Worm (Caenorhabditis elegans) whole organism, young adult: ENCODE measurements around the gene amt-2.

Experiments
- F33H1.4 ChIP-seq: fragments of 200-800 bp; sonication (Bioruptor generic); IDR thresholded peaks from 2 replicates; pipeline ENCODE4 v1.3.6; 2022; ENCODE audit warnings: missing genetic modification reagents, missing genetic modification characterization, missing compliant biosample characterization
- F39B2.1 ChIP-seq: fragments of 200-800 bp; sonication (Bioruptor generic); IDR thresholded peaks from 2 replicates; pipeline ENCODE4 v1.3.6; 2022; ENCODE audit warnings: missing genetic modification reagents, missing genetic modification characterization, missing compliant biosample characterization
- F55B11.4 ChIP-seq: sonication (generic microtip); optimal IDR thresholded peaks from 2 replicates; lab custom pipeline; 2016; ENCODE audit warnings: missing compliant biosample characterization, missing genetic modification characterization, borderline replicate concordance; ENCODE audit not compliant: insufficient read depth
- T07F8.4 ChIP-seq: sonication (generic microtip); optimal IDR thresholded peaks from 2 replicates; lab custom pipeline; 2016; ENCODE audit warnings: mild to moderate bottlenecking, missing genetic modification characterization, moderate library complexity, missing compliant biosample characterization
- Y53F4B.3 ChIP-seq: fragments of 200-800 bp; sonication (Bioruptor generic); IDR thresholded peaks from 2 replicates; pipeline ENCODE4 v1.3.6; 2022; ENCODE audit warnings: missing genetic modification reagents, missing genetic modification characterization, missing compliant biosample characterization
- Y56A3A.18 ChIP-seq: fragments of 200-800 bp; sonication (Bioruptor generic); IDR thresholded peaks from 2 replicates; pipeline ENCODE4 v1.3.6; 2022; ENCODE audit warnings: missing genetic modification reagents, missing genetic modification characterization, missing compliant biosample characterization
- Y67H2A.10 ChIP-seq: fragments of 200-800 bp; sonication (Bioruptor generic); conservative IDR thresholded peaks from 2 replicates; pipeline ENCODE4 v1.3.6; 2022; ENCODE audit warnings: missing genetic modification reagents, missing genetic modification characterization, missing compliant biosample characterization
- ZK185.1 ChIP-seq: sonication (generic microtip); optimal IDR thresholded peaks from 2 replicates; lab custom pipeline; 2016; ENCODE audit warnings: mild to moderate bottlenecking, missing genetic modification characterization, missing compliant biosample characterization; ENCODE audit not compliant: poor library complexity, severe bottlenecking
- ama-1 ChIP-seq, 3 experiments: fragments of 150-350 bp in 1 of 3; sonication (generic microtip) in 2 of 3; optimal IDR thresholded peaks; 2 replicates each; lab custom pipeline; 2014 to 2018; ENCODE audit warnings: missing biosample characterization in 2 of 3, missing genetic modification characterization in 2 of 3, missing genetic modification reagents in 2 of 3
- aptf-2 ChIP-seq: fragments of 200-800 bp; sonication (Bioruptor generic); conservative IDR thresholded peaks from 2 replicates; pipeline ENCODE4 v1.3.6; 2022; ENCODE audit warnings: missing genetic modification reagents, missing genetic modification characterization, missing compliant biosample characterization
- aptf-3 ChIP-seq: fragments of 200-800 bp; sonication (Bioruptor generic); IDR thresholded peaks from 2 replicates; pipeline ENCODE4 v1.3.6; 2022; ENCODE audit warnings: missing genetic modification characterization, missing compliant biosample characterization
- atf-7 ChIP-seq: sonication (generic microtip); optimal IDR thresholded peaks from 2 replicates; lab custom pipeline; 2017; ENCODE audit warnings: mild to moderate bottlenecking, missing genetic modification characterization, missing compliant biosample characterization
- attf-3 ChIP-seq: fragments of 200-800 bp; sonication (Bioruptor generic); conservative IDR thresholded peaks from 2 replicates; pipeline ENCODE4 v1.3.6; 2022; ENCODE audit warnings: missing genetic modification reagents, missing genetic modification characterization, missing compliant biosample characterization
- cebp-1 ChIP-seq, 2 experiments: fragments of 200-800 bp in 1 of 2; sonication (Bioruptor generic) in 1 of 2; sonication (generic microtip) in 1 of 2; IDR thresholded peaks in 1 of 2; optimal IDR thresholded peaks in 1 of 2; 2 replicates each; pipeline versions ENCODE4 v1.3.6 to Lab custom; 2017 to 2022; ENCODE audit warnings: missing compliant biosample characterization in 2 of 2, missing genetic modification characterization in 2 of 2, mild to moderate bottlenecking in 1 of 2, missing genetic modification reagents in 1 of 2, moderate library complexity in 1 of 2
- ceh-27 ChIP-seq: fragments of 200-800 bp; sonication (Bioruptor generic); optimal IDR thresholded peaks from 2 replicates; lab custom pipeline; 2018; ENCODE audit warnings: mild to moderate bottlenecking, missing genetic modification characterization, moderate library complexity, missing compliant biosample characterization
- ceh-91 ChIP-seq: fragments of 200-800 bp; sonication (Bioruptor generic); IDR thresholded peaks from 2 replicates; pipeline ENCODE4 v1.3.6; 2022; ENCODE audit warnings: missing genetic modification reagents, missing genetic modification characterization, missing compliant biosample characterization
- dpl-1 ChIP-seq: fragments of 150-350 bp; optimal IDR thresholded peaks from 2 replicates; lab custom pipeline; 2014; ENCODE audit warnings: missing biosample characterization, missing genetic modification reagents, missing genetic modification characterization
- efl-1 ChIP-seq: fragments of 150-350 bp; optimal IDR thresholded peaks from 2 replicates; lab custom pipeline; 2014; ENCODE audit warnings: missing biosample characterization, missing genetic modification reagents, missing genetic modification characterization
- egl-44 ChIP-seq: fragments of 200-800 bp; sonication (Bioruptor generic); IDR thresholded peaks from 2 replicates; pipeline ENCODE4 v1.3.6; 2022; ENCODE audit warnings: missing genetic modification reagents, missing genetic modification characterization, missing compliant biosample characterization
- ekl-4 ChIP-seq: fragments of 200-800 bp; sonication (Bioruptor generic); IDR thresholded peaks from 2 replicates; pipeline ENCODE4 v1.3.6; 2022; ENCODE audit warnings: missing genetic modification reagents, missing genetic modification characterization, missing compliant biosample characterization
- gei-17 ChIP-seq: fragments of 200-800 bp; sonication (Bioruptor generic); optimal IDR thresholded peaks from 2 replicates; lab custom pipeline; 2018; ENCODE audit warnings: mild to moderate bottlenecking, missing genetic modification characterization, missing compliant biosample characterization
- let-526 ChIP-seq: fragments of 200-800 bp; sonication (Bioruptor generic); IDR thresholded peaks from 2 replicates; pipeline ENCODE4 v1.3.6; 2022; ENCODE audit warnings: missing genetic modification reagents, missing genetic modification characterization, missing compliant biosample characterization
- let-607 ChIP-seq, 2 experiments: fragments of 200-800 bp in 1 of 2; sonication (Bioruptor generic) in 1 of 2; sonication (generic microtip) in 1 of 2; optimal IDR thresholded peaks; 2 replicates each; lab custom pipeline; 2016 to 2018; ENCODE audit warnings: mild to moderate bottlenecking in 2 of 2, missing compliant biosample characterization in 2 of 2, missing genetic modification characterization in 2 of 2, moderate library complexity in 2 of 2, missing genotype in 1 of 2
- lin-35 ChIP-seq, 3 experiments: fragments of 150-350 bp in 2 of 3; sonication (generic microtip) in 1 of 3; optimal IDR thresholded peaks; 2 replicates each; lab custom pipeline; 2014 to 2018; ENCODE audit warnings: missing biosample characterization in 3 of 3, missing genetic modification characterization in 3 of 3, missing genetic modification reagents in 3 of 3
- lin-54 ChIP-seq: fragments of 200-800 bp; sonication (Bioruptor generic); optimal IDR thresholded peaks from 2 replicates; lab custom pipeline; 2018; ENCODE audit warnings: mild to moderate bottlenecking, missing genetic modification characterization, missing compliant biosample characterization
- lsl-1 ChIP-seq: fragments of 200-800 bp; sonication (Bioruptor generic); optimal IDR thresholded peaks from 2 replicates; lab custom pipeline; 2018; ENCODE audit warnings: mild to moderate bottlenecking, missing genetic modification characterization, moderate library complexity, missing compliant biosample characterization
- madf-10 ChIP-seq: sonication (generic microtip); optimal IDR thresholded peaks from 2 replicates; lab custom pipeline; 2016; ENCODE audit warnings: mild to moderate bottlenecking, missing genetic modification characterization, missing compliant biosample characterization
- madf-6 ChIP-seq: fragments of 200-800 bp; sonication (Bioruptor generic); IDR thresholded peaks from 2 replicates; pipeline ENCODE4 v1.3.6; 2022; ENCODE audit warnings: missing genetic modification reagents, missing genetic modification characterization, missing compliant biosample characterization
- madf-8 ChIP-seq: fragments of 200-800 bp; sonication (Bioruptor generic); conservative IDR thresholded peaks from 2 replicates; pipeline ENCODE4 v1.3.6; 2022; ENCODE audit warnings: missing genetic modification reagents, missing genetic modification characterization, missing compliant biosample characterization
- mxl-1 ChIP-seq: sonication (generic microtip); optimal IDR thresholded peaks from 2 replicates; lab custom pipeline; 2016; ENCODE audit warnings: missing genetic modification characterization, missing compliant biosample characterization
- nhr-120 ChIP-seq: fragments of 200-800 bp; sonication (Bioruptor generic); IDR thresholded peaks from 2 replicates; pipeline ENCODE4 v1.3.6; 2022; ENCODE audit warnings: missing genetic modification characterization, missing compliant biosample characterization
- nhr-27 ChIP-seq: fragments of 200-800 bp; sonication (Bioruptor generic); optimal IDR thresholded peaks from 2 replicates; lab custom pipeline; 2018; ENCODE audit warnings: mild to moderate bottlenecking, missing genetic modification characterization, moderate library complexity, missing compliant biosample characterization
- pbrm-1 ChIP-seq: fragments of 200-800 bp; sonication (Bioruptor generic); IDR thresholded peaks from 2 replicates; pipeline ENCODE4 v1.3.6; 2022; ENCODE audit warnings: missing genetic modification reagents, missing genetic modification characterization, missing compliant biosample characterization
- rcor-1 ChIP-seq: fragments of 200-800 bp; sonication (Bioruptor generic); IDR thresholded peaks from 2 replicates; pipeline ENCODE4 v1.3.6; 2022; ENCODE audit warnings: missing genetic modification reagents, missing genetic modification characterization, missing compliant biosample characterization
- repo-1 ChIP-seq: sonication (generic microtip); optimal IDR thresholded peaks from 2 replicates; lab custom pipeline; 2017; ENCODE audit warnings: mild to moderate bottlenecking, missing genetic modification characterization, missing compliant biosample characterization
- snpc-3.4 ChIP-seq: sonication (generic microtip); optimal IDR thresholded peaks from 2 replicates; lab custom pipeline; 2017; ENCODE audit warnings: missing genetic modification characterization, mild to moderate bottlenecking, missing compliant biosample characterization, antibody characterized with exemption, moderate library complexity, missing genotype, missing genetic modification reagents
- somi-1 ChIP-seq: fragments of 200-800 bp; sonication (Bioruptor generic); optimal IDR thresholded peaks from 2 replicates; lab custom pipeline; 2018; ENCODE audit warnings: mild to moderate bottlenecking, missing genetic modification characterization, missing compliant biosample characterization
- zfh-2 ChIP-seq: fragments of 200-800 bp; sonication (Bioruptor generic); conservative IDR thresholded peaks from 2 replicates; pipeline ENCODE4 v1.3.6; 2022; ENCODE audit warnings: missing genetic modification reagents, missing genetic modification characterization, missing compliant biosample characterization
- ztf-18 ChIP-seq: sonication (generic microtip); optimal IDR thresholded peaks from 2 replicates; lab custom pipeline; 2016; ENCODE audit warnings: missing genotype, mild to moderate bottlenecking, missing genetic modification characterization, missing compliant biosample characterization
- ztf-22 ChIP-seq: fragments of 200-800 bp; sonication (Bioruptor generic); optimal IDR thresholded peaks from 2 replicates; lab custom pipeline; 2018; ENCODE audit warnings: mild to moderate bottlenecking, missing genetic modification characterization, moderate library complexity, missing compliant biosample characterization
- ztf-26 ChIP-seq: sonication (generic microtip); optimal IDR thresholded peaks from 2 replicates; lab custom pipeline; 2017; ENCODE audit warnings: missing genetic modification characterization, missing compliant biosample characterization

Gene amt-2

DNA sequence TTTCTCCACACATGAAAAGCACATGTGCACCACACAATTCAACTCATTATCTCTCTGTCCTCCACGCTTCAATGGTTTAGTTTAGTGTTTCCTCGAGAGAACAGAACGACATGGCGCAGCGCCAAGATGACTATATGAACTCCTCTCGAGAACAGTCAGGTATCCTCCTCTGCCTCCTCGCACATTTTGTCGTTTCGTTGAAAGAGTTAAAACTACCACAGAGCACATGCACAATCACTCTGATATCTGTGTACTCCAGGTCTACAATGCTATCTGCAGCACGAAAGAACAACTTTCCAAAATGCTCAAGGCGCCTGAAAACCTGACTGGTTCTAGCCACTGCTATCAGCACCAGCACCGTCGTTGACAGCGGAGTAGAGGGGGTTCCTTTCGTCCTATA is 15.4 kb upstream of the amt-2 start (continued):
- TF ChIP-seq gei-17 (GFP tag; lab: Kevin White, UChicago) (no peak), let-607 (tag; optimal IDR thresholded peaks at IDR 0.05; lab: Kevin White, UChicago) (peak; percentile 34 to 46), Y56A3A.18 (peak; percentile 73; the same call in 1 of the 2 replicates), ceh-27 (GFP tag; lab: Kevin White, UChicago) (no peak), ZK185.1 (no peak), T07F8.4 (tag; lab: Kevin White, UChicago) (no peak), ztf-22 (peak; percentile 34), nhr-120 (no peak), nhr-27 (no peak), madf-10 (peak; percentile 3), lin-54 (no peak), Y53F4B.3 (GFP tag; lab: Robert Waterston, UW) (no peak), ztf-26 (tag; lab: Kevin White, UChicago) (no peak), snpc-3.4 (tag; lab: Kevin White, UChicago) (no peak), aptf-2 (GFP tag; lab: Robert Waterston, UW) (no peak)

DNA sequence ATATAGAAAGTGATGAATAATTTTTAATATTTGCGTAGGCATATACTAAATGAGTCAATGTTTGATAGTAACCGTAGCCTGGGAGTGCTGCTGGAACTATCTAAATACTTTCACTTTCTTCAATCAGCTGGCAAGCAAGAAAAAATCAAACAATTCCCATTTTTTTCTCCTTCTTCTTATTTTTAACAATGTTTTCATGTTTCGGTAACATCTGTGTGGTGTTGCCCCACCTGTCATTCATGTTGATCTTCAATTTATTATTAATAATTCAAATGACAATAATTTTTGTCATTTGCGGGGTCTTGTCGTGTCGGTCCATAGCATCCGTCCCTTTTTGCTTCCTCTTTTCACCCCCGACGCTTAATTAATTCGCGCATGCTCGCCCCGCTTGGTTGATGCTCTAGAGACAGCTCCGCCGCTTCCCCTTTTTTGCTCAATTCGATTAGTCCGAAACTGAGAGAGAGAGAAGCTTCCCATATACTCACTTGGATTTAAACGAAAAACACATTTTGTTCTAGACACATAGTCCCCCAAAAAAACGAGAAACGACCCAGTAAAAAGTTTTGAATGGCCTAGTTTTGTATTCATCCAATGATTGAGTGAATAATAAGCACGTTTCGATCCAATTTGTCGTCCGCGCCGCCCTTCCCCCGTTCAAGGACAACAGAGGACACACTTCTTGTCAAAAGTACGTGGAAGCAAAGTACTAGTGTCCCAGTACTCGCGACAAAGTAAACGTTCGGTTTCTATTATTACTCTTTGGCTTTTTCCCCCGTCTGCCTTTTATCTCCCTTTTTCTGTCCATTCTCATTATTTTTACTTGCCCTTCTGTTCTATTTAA is 14.2 kb upstream of the amt-2 start:
- TF ChIP-seq somi-1 (GFP tag; lab: Kevin White, UChicago) (no peak), zfh-2 (GFP tag; lab: Robert Waterston, UW) (0 out of 2 replicates have a peak, but pooled peaks have one; percentile 44), ekl-4 (GFP tag; lab: Robert Waterston, UW) (no peak), egl-44 (GFP tag; lab: Robert Waterston, UW) (0 out of 2 replicates have a peak, but pooled peaks have one; percentile 25), F39B2.1 (no peak)

DNA sequence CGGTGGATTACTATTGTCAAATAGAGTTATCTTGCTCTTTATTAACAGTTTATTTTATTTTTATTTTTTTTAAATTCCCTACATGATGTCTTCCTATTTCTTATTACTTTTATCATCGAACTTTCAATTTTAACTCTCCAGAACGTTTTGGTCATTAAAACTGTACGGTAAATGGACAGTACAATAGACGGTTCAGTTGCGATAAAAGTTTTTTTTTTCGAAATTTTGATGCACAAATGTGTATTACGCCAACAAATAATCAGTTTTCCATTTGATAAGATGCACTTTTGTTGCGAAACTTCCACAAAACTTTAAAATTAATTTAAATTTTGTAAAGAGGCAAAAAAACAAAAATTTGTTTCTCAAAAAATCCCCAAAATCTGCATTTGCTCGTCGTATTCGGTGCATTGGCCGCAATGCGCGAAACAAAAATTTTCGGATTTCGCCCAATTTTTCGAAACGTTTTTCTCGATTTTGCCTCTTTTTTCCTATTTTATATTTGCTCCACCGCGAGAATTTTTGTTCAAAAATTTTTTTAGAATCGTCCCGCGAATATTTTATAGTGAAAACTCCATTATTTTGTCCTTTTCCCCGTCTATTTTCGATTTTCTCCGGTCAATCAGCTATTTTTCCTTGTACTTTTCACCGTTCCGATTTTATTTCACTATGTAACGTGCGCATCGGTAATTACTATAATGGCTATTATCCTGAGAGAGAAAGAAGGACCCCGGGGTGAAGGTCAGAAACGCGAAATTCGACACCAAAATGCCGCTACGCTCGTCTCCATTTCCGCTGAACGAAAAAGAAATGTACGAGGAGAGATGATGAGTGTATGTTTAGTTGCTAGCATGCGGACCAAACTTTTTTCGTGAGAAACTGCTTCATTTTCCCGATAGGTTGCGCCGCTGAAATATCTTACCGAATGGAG is 13.2 kb upstream of the amt-2 start:
- TF ChIP-seq rcor-1 (GFP tag; lab: Robert Waterston, UW): peak; percentile 28; the same call in 1 of the 2 replicates
- TF ChIP-seq efl-1 (GFP tag; lab: Kevin White, UChicago): peak; percentile 87
- TF ChIP-seq lsl-1 (GFP tag; lab: Kevin White, UChicago): peak; percentile 61
- peak; percentile 63 for TF ChIP-seq F33H1.4 (GFP tag; lab: Robert Waterston, UW)
- peak in 1 of 3 experiments; percentile 67 for TF ChIP-seq lin-35 (GFP tag; optimal IDR thresholded peaks at IDR 0.05; lab: Kevin White, UChicago)
- TF ChIP-seq aptf-3 (GFP tag; lab: Robert Waterston, UW): no peak
- TF ChIP-seq attf-3 (GFP tag; lab: Robert Waterston, UW): no peak
- TF ChIP-seq ztf-18 (tag; lab: Kevin White, UChicago): no peak
- TF ChIP-seq ztf-26 (tag; lab: Kevin White, UChicago): no peak
- peak; percentile 89 for TF ChIP-seq madf-6 (GFP tag; lab: Robert Waterston, UW)
- TF ChIP-seq cebp-1 (GFP tag; IDR thresholded peaks at IDR 0.05; lab: Robert Waterston, UW): no peak
- TF ChIP-seq cebp-1 (tag; optimal IDR thresholded peaks at IDR 0.05; lab: Kevin White, UChicago): peak; percentile 20
- TF ChIP-seq ceh-91 (GFP tag; lab: Robert Waterston, UW): peak; percentile 76
- TF ChIP-seq egl-44 (GFP tag; lab: Robert Waterston, UW): no peak
- TF ChIP-seq madf-8 (GFP tag; lab: Robert Waterston, UW): peak; percentile 82
- TF ChIP-seq F55B11.4 (tag; lab: Kevin White, UChicago): no peak
- TF ChIP-seq atf-7: no peak
- no peak for TF ChIP-seq repo-1 (tag; lab: Kevin White, UChicago)
- TF ChIP-seq mxl-1 (tag; lab: Kevin White, UChicago): no peak
- TF ChIP-seq let-526 (GFP tag; lab: Robert Waterston, UW): no peak
- no peak for TF ChIP-seq nhr-120
- TF ChIP-seq pbrm-1 (GFP tag; lab: Robert Waterston, UW): 0 out of 2 replicates have a peak, but pooled peaks have one; percentile 24
- no peak for TF ChIP-seq Y67H2A.10 (GFP tag; lab: Robert Waterston, UW)
- peak; percentile 49 for TF ChIP-seq dpl-1 (GFP tag; lab: Kevin White, UChicago)
- no peak for TF ChIP-seq ama-1 (optimal IDR thresholded peaks at IDR 0.05; lab: Kevin White, UChicago)
- TF ChIP-seq ama-1 (GFP tag; optimal IDR thresholded peaks at IDR 0.05; lab: Kevin White, UChicago): no peak
